Fruit fly (Drosophila melanogaster): ENCODE results near the gene Ho.
A peak's percentile ranks its signal among the peaks of the same experiment; 100 is the strongest.

Ho gene

DNA sequence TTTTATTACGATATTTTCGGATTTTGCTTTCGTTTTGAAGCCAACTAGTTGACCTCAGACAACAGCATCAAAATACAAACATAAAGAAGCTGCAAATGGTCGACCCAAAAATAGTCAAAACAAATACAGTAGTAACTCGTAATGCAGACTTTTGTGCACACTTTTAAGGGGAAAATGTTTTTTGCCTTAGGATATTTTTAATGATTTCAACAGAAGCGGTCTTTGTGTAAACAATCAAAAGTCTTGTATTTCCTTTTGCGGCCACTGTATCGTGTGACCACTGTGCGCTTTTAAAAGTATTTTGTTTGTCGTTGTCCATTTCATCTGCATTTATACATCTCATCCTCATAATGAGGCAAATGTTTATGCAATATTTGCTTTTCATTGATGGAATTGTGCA is 30.1 kb upstream of the Ho start (continued):
- TF ChIP-seq Awh (GFP tag; IDR thresholded peaks at IDR 0.05) (peak; percentile 97), sob (GFP tag; IDR thresholded peaks at IDR 0.05) (peak; percentile 98), run (tag; optimal IDR thresholded peaks at IDR 0.05) (peak; percentile 86), lola (GFP tag; optimal IDR thresholded peaks at IDR 0.05) (peak in 1 of 3 experiments; percentile 58), gce (GFP tag; IDR thresholded peaks at IDR 0.05) (peak; percentile 91; the same call in 2 of the 3 replicates), ems (GFP tag; optimal IDR thresholded peaks at IDR 0.05) (peak; percentile 96), ase (GFP tag; IDR thresholded peaks at IDR 0.05) (peak; percentile 94), CG12744 (GFP tag; optimal IDR thresholded peaks at IDR 0.05) (peak; percentile 96), Ssrp (tag; optimal IDR thresholded peaks at IDR 0.05) (peak; percentile 89), CG12071 (GFP tag; optimal IDR thresholded peaks at IDR 0.05) (peak; percentile 97), Hmr (GFP tag; optimal IDR thresholded peaks at IDR 0.05) (peak; percentile 96), gt (GFP tag; IDR thresholded peaks at IDR 0.05) (peak; percentile 73), CG2678 (tag; optimal IDR thresholded peaks at IDR 0.05) (peak; percentile 97), fu2 (GFP tag; optimal IDR thresholded peaks at IDR 0.05) (peak; percentile 97), zf30C (GFP tag; optimal IDR thresholded peaks at IDR 0.05) (no peak), Dip2 (GFP tag; IDR thresholded peaks at IDR 0.05) (peak; percentile 32; the same call in 1 of the 2 replicates), slou (GFP tag; optimal IDR thresholded peaks at IDR 0.05) (peak; percentile 93), CG2202 (tag; optimal IDR thresholded peaks at IDR 0.05) (peak; percentile 41), crol (GFP tag; IDR thresholded peaks at IDR 0.05) (peak; percentile 67), CG3065 (GFP tag; optimal IDR thresholded peaks at IDR 0.05) (peak; percentile 85), CG7786 (GFP tag; optimal IDR thresholded peaks at IDR 0.05) (peak; percentile 97), Eip74EF (GFP tag; optimal IDR thresholded peaks at IDR 0.05) (peak in 1 of 2 experiments; percentile 81), eve (GFP tag; optimal IDR thresholded peaks at IDR 0.05) (peak in 1 of 2 experiments; percentile 98), CG8478 (optimal IDR thresholded peaks at IDR 0.05) (no peak), HLH4C (GFP tag; IDR thresholded peaks at IDR 0.05; ENCODE audit: partially characterized antibody) (no peak), CG11560 (tag; IDR thresholded peaks at IDR 0.05) (peak; percentile 90), sd (tag; optimal IDR thresholded peaks at IDR 0.05) (peak; percentile 19), gcm (GFP tag; optimal IDR thresholded peaks at IDR 0.05) (peak; percentile 83), CG12104 (GFP tag; optimal IDR thresholded peaks at IDR 0.05) (peak; percentile 95), corto (GFP tag; optimal IDR thresholded peaks at IDR 0.05) (no peak), lbe (GFP tag; optimal IDR thresholded peaks at IDR 0.05) (peak; percentile 69), sima (GFP tag; optimal IDR thresholded peaks at IDR 0.05) (peak; percentile 84), Ets65A (GFP tag) (peak; percentile 99), shn (GFP tag; optimal IDR thresholded peaks at IDR 0.05) (peak; percentile 92), HHEX (GFP tag; optimal IDR thresholded peaks at IDR 0.05) (peak; percentile 94), CG10209 (GFP tag; optimal IDR thresholded peaks at IDR 0.05) (peak; percentile 95), ap (GFP tag; IDR thresholded peaks at IDR 0.05) (peak; percentile 96), CG7357 (GFP tag; IDR thresholded peaks at IDR 0.05) (peak; percentile 91), CG1603 (tag; optimal IDR thresholded peaks at IDR 0.05) (peak; percentile 93), CG6654 (GFP tag; optimal IDR thresholded peaks at IDR 0.05) (peak; percentile 69), klu (GFP tag; IDR thresholded peaks at IDR 0.05) (peak; percentile 93), Dip3 (GFP tag; optimal IDR thresholded peaks at IDR 0.05) (peak; percentile 97), nerfin-2 (GFP tag; IDR thresholded peaks at IDR 0.05; ENCODE audit: partially characterized antibody) (no peak), pzg (GFP tag; optimal IDR thresholded peaks at IDR 0.05) (peak; percentile 19), Jarid2 (GFP tag; optimal IDR thresholded peaks at IDR 0.05) (peak; percentile 69), CG4404 (GFP tag; IDR thresholded peaks at IDR 0.05) (peak; percentile 94), CG15514 (GFP tag; optimal IDR thresholded peaks at IDR 0.05) (peak; percentile 92), CG6272 (GFP tag; IDR thresholded peaks at IDR 0.05) (peak; percentile 93), Lim3 (GFP tag; IDR thresholded peaks at IDR 0.05) (peak; percentile 91), CG8359 (GFP tag; optimal IDR thresholded peaks at IDR 0.05; ENCODE audit: borderline replicate concordance) (peak; percentile 62), CG13296 (GFP tag; optimal IDR thresholded peaks at IDR 0.05) (peak; percentile 97)
